Worm (Caenorhabditis elegans) whole organism, midembryonic: ENCODE measurements around the gene K01G12.3.

Experiments used
- flt-1 ChIP-seq: fragments of 200-800 bp; sonication (Bioruptor generic); IDR thresholded peaks from 2 replicates; pipeline ENCODE4 v1.3.6; 2022; ENCODE audit warnings: missing genetic modification characterization, missing compliant biosample characterization
- ref-1 ChIP-seq: fragments of 200-800 bp; sonication (Bioruptor generic); conservative IDR thresholded peaks from 2 replicates; pipeline ENCODE4 v1.3.6; 2022; ENCODE audit warnings: missing genetic modification reagents, missing genetic modification characterization, missing compliant biosample characterization
- tab-1 ChIP-seq: fragments of 200-800 bp; sonication (Bioruptor generic); IDR thresholded peaks from 2 replicates; pipeline ENCODE4 v1.3.6; 2022; ENCODE audit warnings: missing genetic modification characterization, missing compliant biosample characterization

DNA sequence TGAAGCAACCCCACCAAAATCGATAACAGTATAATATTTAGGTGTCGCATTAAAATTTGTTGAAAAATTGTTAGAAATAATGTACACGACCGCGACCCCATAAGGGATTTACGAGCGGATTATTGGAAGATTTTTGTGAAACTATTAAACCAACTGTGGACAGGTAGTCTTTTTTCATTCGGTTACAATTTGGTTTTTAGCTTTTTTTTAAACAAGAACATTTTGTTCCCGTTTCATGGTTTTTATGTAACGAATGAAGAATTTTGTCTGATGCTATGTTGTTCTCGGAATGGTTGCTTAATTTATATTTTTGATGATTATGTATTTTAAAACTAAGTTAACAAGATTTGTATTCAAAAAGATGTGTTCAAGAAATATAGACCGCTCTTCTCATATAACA lies 16.9 kb upstream of the K01G12.3 start, which contains the start of gene R05A10.3:
- no peak for TF ChIP-seq tab-1 (GFP tag; lab: Robert Waterston, UW)
- TF ChIP-seq ref-1: no peak
- TF ChIP-seq flt-1 (GFP tag; lab: Robert Waterston, UW): no peak
